Fruit fly (Drosophila melanogaster) whole organism, embryonic: ENCODE results near the gene RhoGAP18B.

Source experiments
- Bgb ChIP-seq: fragments of 200-800 bp; sonication (Bioruptor generic); IDR thresholded peaks from 2 replicates; pipeline ENCODE4 v1.3.6; 2022; ENCODE audit warnings: missing biosample characterization, missing genetic modification characterization; ENCODE audit not compliant: partially characterized antibody
- CG10267 ChIP-seq: fragments of 200-800 bp; sonication (Bioruptor generic); optimal IDR thresholded peaks from 2 replicates; lab custom pipeline; 2018; ENCODE audit warnings: missing biosample characterization, mild to moderate bottlenecking, missing genetic modification characterization, moderate library complexity
- CG10431 ChIP-seq: fragments of 200-800 bp; sonication (Bioruptor generic); optimal IDR thresholded peaks from 3 replicates; lab custom pipeline; 2018; ENCODE audit warnings: missing biosample characterization, mild to moderate bottlenecking, missing genetic modification characterization
- CG10462 ChIP-seq: fragments of 200-800 bp; sonication (Bioruptor generic); optimal IDR thresholded peaks from 2 replicates; lab custom pipeline; 2016; ENCODE audit warnings: missing biosample characterization, missing genetic modification characterization
- CG12391 ChIP-seq: fragments of 200-800 bp; sonication (Bioruptor generic); optimal IDR thresholded peaks from 3 replicates; lab custom pipeline; 2018; ENCODE audit warnings: missing biosample characterization, mild to moderate bottlenecking, missing genetic modification characterization, moderate library complexity
- CG12769 ChIP-seq: fragments of 200-800 bp; sonication (Bioruptor generic); optimal IDR thresholded peaks from 2 replicates; lab custom pipeline; 2019; ENCODE audit warnings: missing biosample characterization, mild to moderate bottlenecking, missing genetic modification characterization, moderate library complexity
- CG13894 ChIP-seq: fragments of 200-800 bp; sonication (Bioruptor generic); optimal IDR thresholded peaks from 3 replicates; lab custom pipeline; 2018; ENCODE audit warnings: missing biosample characterization, mild to moderate bottlenecking, missing genetic modification characterization, moderate library complexity
- CG14860 ChIP-seq: fragments of 200-800 bp; sonication (Bioruptor generic); IDR thresholded peaks from 3 replicates; pipeline ENCODE4 v1.3.6; 2022; ENCODE audit warnings: missing biosample characterization, missing genetic modification characterization; ENCODE audit not compliant: partially characterized antibody
- CG15514 ChIP-seq: fragments of 200-800 bp; sonication (Bioruptor generic); optimal IDR thresholded peaks from 3 replicates; lab custom pipeline; 2017; ENCODE audit warnings: missing biosample characterization, missing genetic modification characterization, mild to moderate bottlenecking, moderate library complexity, missing genetic modification reagents
- CG16813 ChIP-seq: fragments of 200-800 bp; sonication (Bioruptor generic); IDR thresholded peaks from 3 replicates; pipeline ENCODE4 v1.3.6; 2022; ENCODE audit warnings: missing biosample characterization, missing genetic modification characterization; ENCODE audit not compliant: partially characterized antibody
- CG17186 ChIP-seq: fragments of 200-800 bp; sonication (Bioruptor generic); optimal IDR thresholded peaks from 3 replicates; lab custom pipeline; 2017; ENCODE audit warnings: missing biosample characterization, missing genetic modification reagents, missing genetic modification characterization
- CG17912 ChIP-seq: fragments of 200-800 bp; sonication (Bioruptor generic); optimal IDR thresholded peaks from 2 replicates; lab custom pipeline; 2018; ENCODE audit warnings: missing biosample characterization, mild to moderate bottlenecking, missing genetic modification characterization
- CG18011 ChIP-seq: fragments of 200-800 bp; sonication (Bioruptor generic); optimal IDR thresholded peaks from 2 replicates; lab custom pipeline; 2017; ENCODE audit warnings: missing biosample characterization, missing genetic modification characterization, mild to moderate bottlenecking, moderate library complexity, missing genotype
- CG3163 ChIP-seq: fragments of 200-800 bp; sonication (Bioruptor generic); optimal IDR thresholded peaks from 3 replicates; lab custom pipeline; 2016; ENCODE audit warnings: missing biosample characterization, missing genetic modification characterization
- CG32532 ChIP-seq: fragments of 200-800 bp; sonication (Bioruptor generic); IDR thresholded peaks from 2 replicates; pipeline ENCODE4 v1.3.6; 2022; ENCODE audit warnings: missing biosample characterization, missing genetic modification characterization
- CG32767 ChIP-seq: fragments of 200-800 bp; sonication (Bioruptor generic); IDR thresholded peaks from 2 replicates; pipeline ENCODE4 v1.3.6; 2022; ENCODE audit warnings: missing biosample characterization, missing genetic modification characterization
- CG33213 ChIP-seq: fragments of 200-800 bp; sonication (Bioruptor generic); optimal IDR thresholded peaks from 3 replicates; lab custom pipeline; 2016; ENCODE audit warnings: missing biosample characterization, missing genetic modification characterization
- CG3847 ChIP-seq: fragments of 200-800 bp; sonication (Bioruptor generic); IDR thresholded peaks from 2 replicates; pipeline ENCODE4 v1.3.6; 2022; ENCODE audit warnings: missing biosample characterization, missing genetic modification characterization
- CG6791 ChIP-seq: fragments of 200-800 bp; sonication (Bioruptor generic); IDR thresholded peaks from 3 replicates; pipeline ENCODE4 v1.3.6; 2022; ENCODE audit warnings: missing biosample characterization, missing genetic modification characterization; ENCODE audit not compliant: partially characterized antibody
- CG6854 ChIP-seq: fragments of 200-800 bp; sonication (Bioruptor generic); optimal IDR thresholded peaks from 3 replicates; lab custom pipeline; 2017; ENCODE audit warnings: missing biosample characterization, mild to moderate bottlenecking, missing genetic modification characterization
- CG8290 ChIP-seq, 3 experiments: fragments of 200-800 bp; sonication (Bioruptor generic); optimal IDR thresholded peaks; 2 replicates each; lab custom pipeline; 2016 to 2019; ENCODE audit warnings: missing biosample characterization in 3 of 3, missing genetic modification characterization in 3 of 3, mild to moderate bottlenecking in 2 of 3, moderate library complexity in 1 of 3
- CoRest ChIP-seq: fragments of 200-800 bp; sonication (Bioruptor generic); optimal IDR thresholded peaks from 3 replicates; lab custom pipeline; 2018; ENCODE audit warnings: missing biosample characterization, mild to moderate bottlenecking, missing genetic modification characterization, moderate library complexity
- Dek ChIP-seq: fragments of 200-800 bp; sonication (Bioruptor generic); optimal IDR thresholded peaks from 3 replicates; lab custom pipeline; 2019; ENCODE audit warnings: missing biosample characterization, mild to moderate bottlenecking, missing genetic modification characterization, moderate library complexity
- Ets97D ChIP-seq: fragments of 200-800 bp; sonication (Bioruptor generic); optimal IDR thresholded peaks from 3 replicates; lab custom pipeline; 2016; ENCODE audit warnings: missing biosample characterization, missing genetic modification characterization
- HmgD ChIP-seq: fragments of 200-800 bp; sonication (Bioruptor generic); optimal IDR thresholded peaks from 3 replicates; lab custom pipeline; 2016; ENCODE audit warnings: missing biosample characterization, missing genetic modification characterization
- Hmr ChIP-seq: fragments of 200-800 bp; sonication (Bioruptor generic); optimal IDR thresholded peaks from 3 replicates; lab custom pipeline; 2017; ENCODE audit warnings: mild to moderate bottlenecking, missing biosample characterization, missing genetic modification reagents, missing genetic modification characterization
- Hr51 ChIP-seq, 2 experiments: fragments of 200-800 bp; sonication (Bioruptor generic); optimal IDR thresholded peaks; 2 replicates in 1 of 2; 3 replicates in 1 of 2; lab custom pipeline; 2016 to 2018; ENCODE audit warnings: missing biosample characterization in 2 of 2, missing genetic modification characterization in 2 of 2, mild to moderate bottlenecking in 1 of 2, moderate library complexity in 1 of 2
- MBD-R2 ChIP-seq: fragments of 200-800 bp; sonication (Bioruptor generic); IDR thresholded peaks from 2 replicates; pipeline ENCODE4 v1.3.6; 2022; ENCODE audit warnings: missing biosample characterization, missing genetic modification characterization
- Neu2 ChIP-seq: fragments of 200-800 bp; sonication (Bioruptor generic); optimal IDR thresholded peaks from 3 replicates; lab custom pipeline; 2016; ENCODE audit warnings: missing biosample characterization, missing genetic modification characterization, borderline replicate concordance
- NfI ChIP-seq: fragments of 200-800 bp; sonication (Bioruptor generic); optimal IDR thresholded peaks from 3 replicates; lab custom pipeline; 2018; ENCODE audit warnings: missing biosample characterization, mild to moderate bottlenecking, missing genetic modification characterization, moderate library complexity
- Sin3A ChIP-seq: fragments of >200 bp; optimal IDR thresholded peaks from 2 replicates; lab custom pipeline; 2018
- amos ChIP-seq: fragments of 200-800 bp; sonication (Bioruptor generic); IDR thresholded peaks from 2 replicates; pipeline ENCODE4 v1.3.6; 2022; ENCODE audit warnings: missing biosample characterization, missing genetic modification characterization; ENCODE audit not compliant: partially characterized antibody
- ato ChIP-seq: fragments of 200-800 bp; sonication (Bioruptor generic); IDR thresholded peaks from 2 replicates; pipeline ENCODE4 v1.3.6; 2022; ENCODE audit warnings: missing biosample characterization, missing genetic modification characterization; ENCODE audit not compliant: partially characterized antibody
- bab2 ChIP-seq: fragments of 200-800 bp; sonication (Bioruptor generic); optimal IDR thresholded peaks from 2 replicates; lab custom pipeline; 2016; ENCODE audit warnings: missing biosample characterization, missing genetic modification characterization
- bbx ChIP-seq: fragments of 200-800 bp; sonication (Bioruptor generic); IDR thresholded peaks from 2 replicates; pipeline ENCODE4 v1.3.6; 2022; ENCODE audit warnings: missing biosample characterization, missing genetic modification characterization; ENCODE audit not compliant: partially characterized antibody
- bowl ChIP-seq: fragments of 200-800 bp; sonication (Bioruptor generic); IDR thresholded peaks from 2 replicates; pipeline ENCODE4 v1.3.6; 2022; ENCODE audit warnings: missing biosample characterization, missing genetic modification characterization
- ci ChIP-seq: fragments of 200-800 bp; sonication (Bioruptor generic); IDR thresholded peaks from 3 replicates; pipeline ENCODE4 v1.3.6; 2022; ENCODE audit warnings: missing biosample characterization, missing genetic modification characterization
- gfzf ChIP-seq: fragments of 200-800 bp; sonication (Bioruptor generic); optimal IDR thresholded peaks from 2 replicates; lab custom pipeline; 2016; ENCODE audit warnings: missing biosample characterization, mild to moderate bottlenecking, missing genetic modification characterization, moderate library complexity
- kay ChIP-seq: fragments of 200-800 bp; sonication (Bioruptor generic); optimal IDR thresholded peaks from 2 replicates; lab custom pipeline; 2016; ENCODE audit warnings: missing biosample characterization, missing genetic modification characterization
- luna ChIP-seq: fragments of 200-800 bp; sonication (Bioruptor generic); optimal IDR thresholded peaks from 2 replicates; lab custom pipeline; 2016; ENCODE audit warnings: missing biosample characterization, missing genetic modification characterization
- nerfin-1 ChIP-seq: fragments of 200-800 bp; sonication (Bioruptor generic); optimal IDR thresholded peaks from 3 replicates; lab custom pipeline; 2019; ENCODE audit warnings: missing biosample characterization, mild to moderate bottlenecking, missing genetic modification characterization, moderate library complexity
- onecut ChIP-seq: fragments of 200-800 bp; sonication (Bioruptor generic); IDR thresholded peaks from 2 replicates; pipeline ENCODE4 v1.3.6; 2022; ENCODE audit warnings: missing biosample characterization, missing genetic modification characterization
- pb ChIP-seq: fragments of 200-800 bp; sonication (Bioruptor generic); optimal IDR thresholded peaks from 3 replicates; lab custom pipeline; 2016; ENCODE audit warnings: missing biosample characterization, missing genetic modification characterization
- schlank ChIP-seq: fragments of 200-800 bp; sonication (Bioruptor generic); optimal IDR thresholded peaks from 2 replicates; lab custom pipeline; 2018; ENCODE audit warnings: missing biosample characterization, mild to moderate bottlenecking, missing genetic modification characterization
- ssp ChIP-seq: fragments of 200-800 bp; sonication (Bioruptor generic); IDR thresholded peaks from 2 replicates; pipeline ENCODE4 v1.3.6; 2022; ENCODE audit warnings: missing biosample characterization, missing genetic modification characterization
- stwl ChIP-seq: fragments of 200-800 bp; sonication (Bioruptor generic); optimal IDR thresholded peaks from 3 replicates; lab custom pipeline; 2018; ENCODE audit warnings: missing biosample characterization, mild to moderate bottlenecking, missing genetic modification characterization, moderate library complexity
- tna ChIP-seq: fragments of 200-800 bp; sonication (Bioruptor generic); IDR thresholded peaks from 2 replicates; pipeline ENCODE4 v1.3.6; 2022; ENCODE audit warnings: missing biosample characterization, missing genetic modification characterization; ENCODE audit not compliant: partially characterized antibody
- zen ChIP-seq: fragments of 200-800 bp; sonication (Bioruptor generic); optimal IDR thresholded peaks from 3 replicates; lab custom pipeline; 2018; ENCODE audit warnings: missing biosample characterization, mild to moderate bottlenecking, missing genetic modification characterization, moderate library complexity

RhoGAP18B gene

dm6 chrX:19208014-19208413, 41.1 kb upstream of the RhoGAP18B start, which contains the start of gene Ulp1 (continued):
- TF ChIP-seq CG6791 = peak; percentile 71
- TF ChIP-seq CG10462 (GFP tag; lab: Kevin White, UChicago) = peak; percentile 57
- TF ChIP-seq CG14860 (GFP tag; lab: Robert Waterston, UW) = no peak
- TF ChIP-seq onecut = peak; percentile 93
- peak; percentile 12 for TF ChIP-seq CG3163
- no peak for TF ChIP-seq kay (GFP tag; lab: Kevin White, UChicago)
- peak; percentile 52 for TF ChIP-seq CG17186
- peak; percentile 74 for TF ChIP-seq CG33213
- 0 out of 3 replicates have a peak, but pooled peaks have one; percentile 32 for TF ChIP-seq ci (GFP tag; lab: Robert Waterston, UW)
- TF ChIP-seq CG18011 (GFP tag; lab: Kevin White, UChicago) = peak; percentile 98
- peak; percentile 12 for TF ChIP-seq pb (GFP tag; lab: Kevin White, UChicago)
- no peak for TF ChIP-seq CG6854 (GFP tag; lab: Kevin White, UChicago)
- no peak for TF ChIP-seq Dek
- 0 out of 2 replicates have a peak, but pooled peaks have one; percentile 38 for TF ChIP-seq ato (GFP tag; lab: Robert Waterston, UW)
- TF ChIP-seq CG15514 = peak; percentile 57
- peak; percentile 45 for TF ChIP-seq bbx (GFP tag; lab: Robert Waterston, UW)
- no peak for TF ChIP-seq Hmr
- peak; percentile 39 for TF ChIP-seq CG13894
- TF ChIP-seq tna (GFP tag; lab: Robert Waterston, UW) = no peak
- TF ChIP-seq CG12391 (tag; lab: Kevin White, UChicago) = peak; percentile 30
- TF ChIP-seq CG8290 (GFP tag; optimal IDR thresholded peaks at IDR 0.05; lab: Kevin White, UChicago) = peak; percentile 55
- peak in 1 of 2 experiments; percentile 81 for TF ChIP-seq CG8290 (tag; optimal IDR thresholded peaks at IDR 0.05; lab: Kevin White, UChicago)
- peak; percentile 23 for TF ChIP-seq nerfin-1 (tag; lab: Kevin White, UChicago)
- peak; percentile 48 for TF ChIP-seq CoRest (tag; lab: Kevin White, UChicago)
- TF ChIP-seq CG32767 = no peak
- no peak for TF ChIP-seq bab2
- peak; percentile 55 for TF ChIP-seq Bgb
- TF ChIP-seq CG32532 (GFP tag; lab: Robert Waterston, UW) = peak; percentile 40; the same call in 1 of the 2 replicates
- peak; percentile 10 for TF ChIP-seq luna (GFP tag; lab: Kevin White, UChicago)
- peak; percentile 57 for TF ChIP-seq HmgD
- TF ChIP-seq CG3847 = peak; percentile 16; the same call in 1 of the 2 replicates
- peak; percentile 34 for TF ChIP-seq CG17912 (GFP tag; lab: Kevin White, UChicago)
- peak in 1 of 2 experiments; percentile 14 for TF ChIP-seq Hr51 (GFP tag; optimal IDR thresholded peaks at IDR 0.05; lab: Kevin White, UChicago)
- no peak for TF ChIP-seq bowl (GFP tag; lab: Robert Waterston, UW)
- TF ChIP-seq CG10431 = no peak
- TF ChIP-seq schlank (tag; lab: Kevin White, UChicago) = no peak
- TF ChIP-seq stwl = peak; percentile 78
- TF ChIP-seq gfzf (GFP tag; lab: Kevin White, UChicago) = peak; percentile 94
- peak; percentile 9 for TF ChIP-seq NfI (GFP tag; lab: Kevin White, UChicago)
- TF ChIP-seq CG10267 (tag; lab: Kevin White, UChicago) = peak; percentile 85
- TF ChIP-seq MBD-R2 = peak; percentile 95
- TF ChIP-seq amos = peak; percentile 58
- TF ChIP-seq ssp (GFP tag; lab: Robert Waterston, UW) = peak; percentile 42; the same call in 1 of the 2 replicates
- peak; percentile 31 for TF ChIP-seq Sin3A (lab: Kevin White, UChicago)
- TF ChIP-seq Ets97D (GFP tag; lab: Kevin White, UChicago) = peak; percentile 80
- TF ChIP-seq CG16813 (GFP tag; lab: Robert Waterston, UW) = peak; percentile 30; the same call in 1 of the 3 replicates
- TF ChIP-seq CG12769 (tag; lab: Kevin White, UChicago) = no peak
- peak; percentile 87 for TF ChIP-seq zen
- peak; percentile 55 for TF ChIP-seq Neu2 (GFP tag; lab: Kevin White, UChicago)
